Worm (Caenorhabditis elegans): ENCODE data around the gene dhcr-24.

DNA sequence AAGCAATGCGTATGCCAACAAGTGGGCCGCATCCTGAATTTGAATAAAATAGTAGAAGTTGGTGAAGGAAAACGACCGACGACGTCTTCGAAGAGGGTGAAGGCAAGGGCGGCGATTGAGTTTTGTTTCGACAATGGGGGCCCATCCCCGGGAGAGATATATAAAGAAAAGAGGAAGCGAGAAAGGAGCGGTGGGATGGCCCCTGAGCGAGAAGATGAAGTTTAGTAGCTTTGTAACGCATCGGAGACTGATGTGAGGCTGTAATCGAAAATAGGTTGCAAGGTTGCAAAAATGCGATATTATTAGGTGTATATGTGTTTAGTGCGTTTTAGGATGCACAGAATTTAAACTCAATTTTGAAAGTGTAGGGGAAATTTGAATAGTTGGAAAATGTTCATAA, 41.3 kb downstream of the dhcr-24 start:
- TF ChIP-seq nhr-76 (tag; optimal IDR thresholded peaks at IDR 0.05) (no peak), ceh-16 (tag; optimal IDR thresholded peaks at IDR 0.05) (no peak), nhr-77 (tag; optimal IDR thresholded peaks at IDR 0.05) (no peak), zag-1 (tag; optimal IDR thresholded peaks at IDR 0.05) (no peak), ztf-4 (tag; optimal IDR thresholded peaks at IDR 0.05) (no peak), unc-62 (GFP tag; optimal IDR thresholded peaks at IDR 0.05) (no peak), unc-39 (tag; optimal IDR thresholded peaks at IDR 0.05) (no peak)
